Fruit fly (Drosophila melanogaster) whole organism: ENCODE results near the gene Cyp4e3.

Experiments
- CG8478 ChIP-seq: fragments of >200 bp; optimal IDR thresholded peaks from 2 replicates; lab custom pipeline; 2018; ENCODE audit warnings: inconsistent platforms
- Dll ChIP-seq: fragments of >200 bp; optimal IDR thresholded peaks from 2 replicates; lab custom pipeline; 2017
- EcR ChIP-seq, 2 experiments: fragments of >200 bp; optimal IDR thresholded peaks; 2 replicates each; lab custom pipeline; 2017; ENCODE audit warnings: missing biosample characterization in 2 of 2, missing genetic modification characterization in 2 of 2, missing genetic modification reagents in 2 of 2
- pan ChIP-seq: fragments of >200 bp; optimal IDR thresholded peaks from 2 replicates; lab custom pipeline; 2017
- psq ChIP-seq: fragments of >200 bp; optimal IDR thresholded peaks from 2 replicates; lab custom pipeline; 2017
- usp ChIP-seq: fragments of >200 bp; optimal IDR thresholded peaks from 2 replicates; lab custom pipeline; 2017; ENCODE audit warnings: missing biosample characterization, missing genetic modification characterization, mixed read lengths

dm6 chr2L:9792945-9793344 is 43.1 kb upstream of the Cyp4e3 start, which contains the start of gene CG13123:
- TF ChIP-seq CG8478 (lab: Kevin White, UChicago) (no peak), EcR (GFP tag; optimal IDR thresholded peaks at IDR 0.05; lab: Kevin White, UChicago) (no peak), usp (GFP tag; lab: Kevin White, UChicago) (no peak), pan (lab: Kevin White, UChicago) (no peak), psq (lab: Kevin White, UChicago) (no peak), Dll (lab: Kevin White, UChicago) (no peak)
